Worm (Caenorhabditis elegans) whole organism, L4 larva: ENCODE results near the gene clec-136.

ENCODE experiments used
- R02D3.7 ChIP-seq: fragments of 150-350 bp; sonication (generic microtip); optimal IDR thresholded peaks from 3 replicates; lab custom pipeline; 2014; ENCODE audit warnings: missing biosample characterization, missing genetic modification characterization
- ceh-20 ChIP-seq: fragments of 200-800 bp; sonication (Bioruptor generic); IDR thresholded peaks from 2 replicates; pipeline ENCODE4 v1.3.6; 2022; ENCODE audit warnings: missing genetic modification reagents, missing genetic modification characterization, missing compliant biosample characterization
- dmd-8 ChIP-seq: fragments of 200-800 bp; sonication (Bioruptor generic); IDR thresholded peaks from 2 replicates; pipeline ENCODE4 v1.3.6; 2022; ENCODE audit warnings: missing genetic modification characterization, missing compliant biosample characterization
- dmd-9 ChIP-seq: fragments of 200-800 bp; sonication (Bioruptor generic); IDR thresholded peaks from 2 replicates; pipeline ENCODE4 v1.3.6; 2022; ENCODE audit warnings: missing genetic modification reagents, missing genetic modification characterization, missing compliant biosample characterization
- fkh-10 ChIP-seq: fragments of 150-350 bp; optimal IDR thresholded peaks from 2 replicates; lab custom pipeline; 2014; ENCODE audit warnings: missing biosample characterization, missing genetic modification reagents, missing genetic modification characterization
- lin-39 ChIP-seq: fragments of 150-350 bp; optimal IDR thresholded peaks from 2 replicates; lab custom pipeline; 2014; ENCODE audit warnings: missing biosample characterization, missing genetic modification reagents, missing genetic modification characterization
- nhr-237 ChIP-seq: sonication (generic microtip); optimal IDR thresholded peaks from 2 replicates; lab custom pipeline; 2017; ENCODE audit warnings: missing biosample characterization, missing genetic modification characterization
- snpc-4 ChIP-seq: fragments of 150-350 bp; optimal IDR thresholded peaks from 2 replicates; lab custom pipeline; 2014; ENCODE audit warnings: missing biosample characterization, missing genetic modification characterization
- unc-130 ChIP-seq: sonication (generic microtip); optimal IDR thresholded peaks from 2 replicates; lab custom pipeline; 2016; ENCODE audit warnings: missing genetic modification reagents, missing genetic modification characterization, missing compliant biosample characterization

DNA sequence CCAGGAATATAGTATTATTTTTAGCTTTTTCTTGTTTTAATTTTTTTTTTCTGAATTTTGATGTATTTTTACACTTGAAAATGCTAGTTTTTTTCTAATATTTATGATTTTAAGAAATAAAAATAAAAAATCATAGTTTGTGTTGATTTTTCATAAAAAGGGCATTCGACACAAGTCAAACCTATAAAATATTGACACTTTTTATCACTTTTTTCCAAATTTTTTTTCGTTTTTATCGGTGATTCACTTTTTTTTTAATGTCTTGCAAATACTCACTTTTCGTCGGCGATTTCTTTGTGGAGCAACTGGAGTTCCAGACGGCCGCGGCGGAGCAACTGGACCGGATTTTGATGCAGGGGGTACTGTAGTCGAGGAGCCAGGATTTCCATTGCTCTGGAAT is 18.9 kb downstream of the clec-136 start:
- TF ChIP-seq R02D3.7 (tag; lab: Kevin White, UChicago), result no peak
- no peak for TF ChIP-seq snpc-4 (tag; lab: Kevin White, UChicago)
- no peak for TF ChIP-seq unc-130
- no peak for TF ChIP-seq ceh-20 (GFP tag; lab: Robert Waterston, UW)
- no peak for TF ChIP-seq fkh-10 (GFP tag; lab: Kevin White, UChicago)
- TF ChIP-seq lin-39 (tag; lab: Kevin White, UChicago), result no peak
- no peak for TF ChIP-seq dmd-9 (GFP tag; lab: Robert Waterston, UW)
- TF ChIP-seq dmd-8, result no peak
- no peak for TF ChIP-seq nhr-237 (tag; lab: Kevin White, UChicago)
